Fruit fly (Drosophila melanogaster) whole organism, wandering third instar larva: ENCODE measurements around the gene Lrrk.

Source experiments
- Abd-B ChIP-seq: fragments of >200 bp; optimal IDR thresholded peaks from 2 replicates; lab custom pipeline; 2017; ENCODE audit warnings: missing biosample characterization, missing genetic modification characterization
- CG32264 ChIP-seq: fragments of 200-800 bp; sonication (Bioruptor generic); optimal IDR thresholded peaks from 2 replicates; lab custom pipeline; 2016; ENCODE audit warnings: missing biosample characterization, missing genetic modification characterization
- CrebA ChIP-seq: fragments of 200-800 bp; sonication (Bioruptor generic); optimal IDR thresholded peaks from 2 replicates; lab custom pipeline; 2016; ENCODE audit warnings: missing biosample characterization, mild to moderate bottlenecking, missing genetic modification characterization, borderline replicate concordance
- Dfd ChIP-seq: fragments of >200 bp; optimal IDR thresholded peaks from 2 replicates; lab custom pipeline; 2017; ENCODE audit warnings: missing biosample characterization, missing genetic modification characterization
- Dif ChIP-seq: fragments of 200-275, 200-300 bp; sonication (Bioruptor generic); optimal IDR thresholded peaks from 2 replicates; lab custom pipeline; 2018; ENCODE audit warnings: missing biosample characterization, missing genetic modification characterization; ENCODE audit not compliant: partially characterized antibody
- GATAd ChIP-seq: sonication (Bioruptor generic); optimal IDR thresholded peaks from 2 replicates; lab custom pipeline; 2016; ENCODE audit warnings: missing biosample characterization, missing genetic modification characterization
- HLH106 ChIP-seq: fragments of 200-800 bp; optimal IDR thresholded peaks from 3 replicates; lab custom pipeline; 2019; ENCODE audit warnings: missing biosample characterization, mild to moderate bottlenecking, missing genetic modification characterization, moderate library complexity
- Hr78 ChIP-seq: fragments of >200 bp; optimal IDR thresholded peaks from 2 replicates; lab custom pipeline; 2017; ENCODE audit warnings: missing biosample characterization, missing genetic modification characterization
- Hr83 ChIP-seq: fragments of 200-300 bp; sonication (Bioruptor generic); optimal IDR thresholded peaks from 2 replicates; lab custom pipeline; 2016; ENCODE audit warnings: missing biosample characterization, mild to moderate bottlenecking, missing genetic modification characterization, moderate library complexity; ENCODE audit not compliant: poor library complexity, severe bottlenecking
- Mio ChIP-seq: sonication (Bioruptor generic); optimal IDR thresholded peaks from 2 replicates; lab custom pipeline; 2016; ENCODE audit warnings: missing biosample characterization, missing genetic modification characterization
- Myc ChIP-seq: fragments of >200 bp; optimal IDR thresholded peaks from 2 replicates; lab custom pipeline; 2017
- N ChIP-seq: fragments of >200 bp; optimal IDR thresholded peaks from 2 replicates; lab custom pipeline; 2018; ENCODE audit warnings: missing biosample characterization, missing external identifiers, missing genetic modification characterization
- OdsH ChIP-seq: fragments of 200-800 bp; sonication (Bioruptor generic); optimal IDR thresholded peaks from 2 replicates; lab custom pipeline; 2016; ENCODE audit warnings: missing biosample characterization, mild to moderate bottlenecking, missing genetic modification characterization
- Rel ChIP-seq, 2 experiments: fragments of 200-800 bp; sonication (Bioruptor generic) in 1 of 2; optimal IDR thresholded peaks; 2 replicates in 1 of 2; 3 replicates in 1 of 2; lab custom pipeline; 2016 to 2019; ENCODE audit warnings: mild to moderate bottlenecking in 2 of 2, missing biosample characterization in 2 of 2, missing genetic modification characterization in 2 of 2, moderate library complexity in 1 of 2
- Sp1 ChIP-seq: fragments of 200-800 bp; sonication (Bioruptor generic); optimal IDR thresholded peaks from 3 replicates; lab custom pipeline; 2019; ENCODE audit warnings: missing biosample characterization, mild to moderate bottlenecking, missing genetic modification characterization, moderate library complexity
- Vsx2 ChIP-seq: fragments of 200-300, 225-300 bp; sonication (Bioruptor generic); optimal IDR thresholded peaks from 2 replicates; lab custom pipeline; 2018; ENCODE audit warnings: missing biosample characterization, missing genetic modification characterization; ENCODE audit not compliant: partially characterized antibody
- br ChIP-seq: fragments of 200-800 bp; sonication (Bioruptor generic); optimal IDR thresholded peaks from 2 replicates; lab custom pipeline; 2016; ENCODE audit warnings: missing biosample characterization, missing genetic modification characterization
- dl ChIP-seq, 2 experiments: fragments of 175-275, 200-275 bp in 1 of 2; fragments of 200-275 bp in 1 of 2; sonication (Bioruptor generic); optimal IDR thresholded peaks; lab custom pipeline; 2018; ENCODE audit warnings: mild to moderate bottlenecking in 2 of 2, missing biosample characterization in 2 of 2, missing genetic modification characterization in 2 of 2, moderate library complexity in 2 of 2; ENCODE audit not compliant: partially characterized antibody in 2 of 2, insufficient read depth in 1 of 2
- dmrt93B ChIP-seq: fragments of 200-800 bp; sonication (Bioruptor generic); optimal IDR thresholded peaks from 2 replicates; lab custom pipeline; 2018; ENCODE audit warnings: missing biosample characterization, mild to moderate bottlenecking, missing genetic modification characterization
- dsf ChIP-seq: sonication (Bioruptor generic); optimal IDR thresholded peaks from 2 replicates; lab custom pipeline; 2016; ENCODE audit warnings: missing biosample characterization, missing genetic modification characterization, borderline replicate concordance
- ey ChIP-seq: fragments of 200-800 bp; sonication (Bioruptor generic); optimal IDR thresholded peaks from 2 replicates; lab custom pipeline; 2016; ENCODE audit warnings: missing biosample characterization, missing genetic modification characterization
- foxo ChIP-seq, 2 experiments: fragments of 200-800 bp; sonication (Bioruptor generic); optimal IDR thresholded peaks; 2 replicates in 1 of 2; 3 replicates in 1 of 2; lab custom pipeline; 2016 to 2017; ENCODE audit warnings: missing biosample characterization in 2 of 2, missing genetic modification characterization in 2 of 2
- fru ChIP-seq: fragments of 200-800 bp; sonication (Bioruptor generic); optimal IDR thresholded peaks from 3 replicates; lab custom pipeline; 2016; ENCODE audit warnings: missing biosample characterization, mild to moderate bottlenecking, missing genetic modification characterization
- h ChIP-seq: fragments of 200-800 bp; sonication (Bioruptor generic); optimal IDR thresholded peaks from 3 replicates; lab custom pipeline; 2016; ENCODE audit warnings: missing biosample characterization, mild to moderate bottlenecking, missing genetic modification characterization
- jim ChIP-seq: fragments of 175-275, 200-325 bp; sonication (Bioruptor generic); optimal IDR thresholded peaks from 2 replicates; lab custom pipeline; 2016; ENCODE audit warnings: missing biosample characterization, mild to moderate bottlenecking, missing genetic modification characterization
- lola ChIP-seq: fragments of >200 bp; optimal IDR thresholded peaks from 2 replicates; lab custom pipeline; 2017; ENCODE audit warnings: missing biosample characterization, missing genetic modification characterization
- pan ChIP-seq: fragments of >200 bp; optimal IDR thresholded peaks from 2 replicates; lab custom pipeline; 2017
- psq ChIP-seq: fragments of 200-800 bp; sonication (Bioruptor generic); optimal IDR thresholded peaks from 3 replicates; lab custom pipeline; 2017; ENCODE audit warnings: missing biosample characterization, mild to moderate bottlenecking, missing genetic modification characterization, moderate library complexity
- rgr ChIP-seq: fragments of 200-800 bp; sonication (Bioruptor generic); optimal IDR thresholded peaks from 3 replicates; lab custom pipeline; 2016; ENCODE audit warnings: missing biosample characterization, mild to moderate bottlenecking, missing genetic modification characterization
- sage ChIP-seq: fragments of 200-800 bp; sonication (Bioruptor generic); optimal IDR thresholded peaks from 2 replicates; lab custom pipeline; 2016; ENCODE audit warnings: missing biosample characterization, mild to moderate bottlenecking, missing genetic modification characterization
- tai ChIP-seq: sonication (Bioruptor generic); optimal IDR thresholded peaks from 2 replicates; lab custom pipeline; 2016; ENCODE audit warnings: missing biosample characterization, missing genetic modification characterization
- usp ChIP-seq: fragments of >200 bp; optimal IDR thresholded peaks from 2 replicates; lab custom pipeline; 2017; ENCODE audit warnings: missing biosample characterization, missing genetic modification characterization
- woc ChIP-seq: sonication (Bioruptor generic); optimal IDR thresholded peaks from 2 replicates; lab custom pipeline; 2016; ENCODE audit warnings: missing biosample characterization, mild to moderate bottlenecking, missing genetic modification characterization

Lrrk gene

DNA sequence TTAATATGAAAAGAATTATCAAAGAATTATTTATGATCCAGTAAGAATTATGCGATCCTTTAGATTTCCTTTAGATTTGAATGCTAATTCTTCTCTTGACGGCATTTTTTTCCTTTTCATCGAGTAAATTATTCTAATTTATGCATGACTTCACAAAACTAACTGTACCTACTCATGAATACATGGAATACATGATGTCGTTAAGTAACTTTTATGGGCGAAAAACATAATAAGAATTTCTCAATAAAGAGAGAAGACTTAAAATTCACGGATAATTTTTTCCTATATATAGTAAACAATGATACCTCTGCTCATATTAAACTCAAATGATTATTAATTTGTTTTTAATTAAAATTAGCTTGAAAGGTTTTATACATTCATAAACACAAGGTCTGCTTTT, 39.4 kb upstream of the Lrrk start:
- TF ChIP-seq dsf (GFP tag; lab: Kevin White, UChicago) (no peak), Myc (lab: Kevin White, UChicago) (no peak), foxo (GFP tag; optimal IDR thresholded peaks at IDR 0.05; lab: Kevin White, UChicago) (no peak), Hr78 (GFP tag; lab: Kevin White, UChicago) (no peak), pan (no peak), OdsH (GFP tag; lab: Kevin White, UChicago) (no peak), GATAd (no peak), Rel (GFP tag; optimal IDR thresholded peaks at IDR 0.05; lab: Kevin White, UChicago) (no peak), Rel (tag; optimal IDR thresholded peaks at IDR 0.05; lab: Kevin White, UChicago) (no peak), woc (GFP tag; lab: Kevin White, UChicago) (no peak), HLH106 (tag; lab: Kevin White, UChicago) (no peak), Dfd (GFP tag; lab: Kevin White, UChicago) (no peak), usp (GFP tag; lab: Kevin White, UChicago) (no peak), jim (no peak), h (GFP tag; lab: Kevin White, UChicago) (no peak)

DNA sequence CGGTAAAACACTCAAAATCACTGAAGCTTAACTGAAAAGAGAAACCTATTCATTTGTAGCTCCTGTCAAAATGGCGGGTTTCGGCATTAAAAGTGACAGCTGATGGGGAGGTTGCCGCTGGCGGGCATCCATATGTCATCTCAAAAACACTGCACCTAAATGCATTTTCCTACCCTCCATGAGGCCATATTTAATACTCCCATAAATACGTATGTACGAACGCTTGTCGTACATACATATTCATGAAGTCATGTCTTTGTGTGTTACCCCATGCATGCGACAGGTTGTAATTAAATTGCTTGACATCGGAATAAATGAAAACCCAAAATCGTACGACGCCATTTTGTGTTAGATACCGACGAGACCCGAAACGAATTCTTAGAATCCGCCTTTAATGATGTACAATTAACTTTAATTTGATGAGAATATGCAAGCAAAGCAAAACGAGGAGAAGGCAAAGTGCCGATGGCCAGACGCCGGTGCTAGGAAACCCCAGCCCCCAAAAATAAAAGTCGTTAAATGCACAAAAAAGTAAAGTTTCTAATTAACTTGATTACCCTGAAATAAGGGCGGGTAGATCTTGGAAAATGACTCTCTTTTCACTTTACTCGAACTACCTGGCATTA, 38.8 kb upstream of the Lrrk start:
- TF ChIP-seq Mio (GFP tag; lab: Kevin White, UChicago) (no peak), Hr83 (no peak), h (GFP tag; lab: Kevin White, UChicago) (no peak), HLH106 (tag; lab: Kevin White, UChicago) (no peak), dsf (GFP tag; lab: Kevin White, UChicago) (no peak), woc (GFP tag; lab: Kevin White, UChicago) (no peak), dmrt93B (no peak)

DNA sequence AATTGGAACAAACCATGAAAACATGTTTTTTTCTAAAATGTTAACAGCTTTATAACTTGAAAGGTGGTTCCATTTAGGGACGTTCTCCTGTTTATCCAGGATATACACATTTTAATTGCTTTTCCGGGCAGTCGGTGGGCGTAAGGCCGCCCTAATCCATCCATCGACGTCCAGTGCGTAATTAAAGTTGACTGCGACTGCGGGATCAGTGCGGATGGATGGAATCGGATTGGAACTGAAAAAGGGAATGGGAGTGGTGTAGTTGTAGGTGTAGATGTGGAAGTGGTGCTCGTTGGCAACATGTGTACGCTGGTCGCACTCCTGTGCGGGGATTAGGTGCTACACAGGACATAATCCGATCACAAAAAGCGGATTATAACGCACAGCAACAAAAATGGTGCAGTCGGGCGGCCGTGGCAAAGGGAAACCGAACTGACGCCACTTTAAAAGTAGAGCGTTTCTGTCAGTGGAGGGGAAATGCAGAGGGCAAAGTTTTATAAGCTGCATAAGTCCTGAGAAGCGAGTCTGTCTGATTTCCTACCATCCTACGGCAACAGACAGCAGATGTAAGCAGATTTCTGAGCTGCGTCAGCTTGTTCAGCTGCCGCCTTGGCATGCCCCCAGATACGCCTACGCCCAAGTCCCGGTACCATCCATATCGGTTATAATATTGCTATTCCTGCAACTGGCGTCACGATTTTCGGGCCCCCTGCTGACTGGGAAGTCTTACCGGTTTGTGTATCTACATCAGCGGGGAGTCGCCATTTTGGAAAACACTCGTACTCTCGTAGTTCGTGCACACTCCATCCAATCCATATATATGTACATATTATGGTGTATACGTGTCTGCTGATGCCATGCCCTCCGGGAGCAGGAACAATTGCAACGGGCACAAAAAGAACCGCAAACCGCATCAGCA, 37.6 kb upstream of the Lrrk start:
- TF ChIP-seq HLH106 (tag; lab: Kevin White, UChicago), result no peak
- no peak for TF ChIP-seq OdsH (GFP tag; lab: Kevin White, UChicago)
- TF ChIP-seq rgr (GFP tag; lab: Kevin White, UChicago), result no peak
- TF ChIP-seq Abd-B, result no peak
- no peak for TF ChIP-seq Rel (GFP tag; optimal IDR thresholded peaks at IDR 0.05; lab: Kevin White, UChicago)
- no peak for TF ChIP-seq Rel (tag; optimal IDR thresholded peaks at IDR 0.05; lab: Kevin White, UChicago)
- no peak for TF ChIP-seq Sp1 (GFP tag; lab: Kevin White, UChicago)
- no peak for TF ChIP-seq tai (GFP tag; lab: Kevin White, UChicago)
- TF ChIP-seq N (GFP tag; lab: Kevin White, UChicago), result no peak
- no peak for TF ChIP-seq dsf (GFP tag; lab: Kevin White, UChicago)
- TF ChIP-seq dmrt93B, result no peak
- no peak for TF ChIP-seq pan
- TF ChIP-seq lola (GFP tag; lab: Kevin White, UChicago), result no peak
- no peak for TF ChIP-seq woc (GFP tag; lab: Kevin White, UChicago)

DNA sequence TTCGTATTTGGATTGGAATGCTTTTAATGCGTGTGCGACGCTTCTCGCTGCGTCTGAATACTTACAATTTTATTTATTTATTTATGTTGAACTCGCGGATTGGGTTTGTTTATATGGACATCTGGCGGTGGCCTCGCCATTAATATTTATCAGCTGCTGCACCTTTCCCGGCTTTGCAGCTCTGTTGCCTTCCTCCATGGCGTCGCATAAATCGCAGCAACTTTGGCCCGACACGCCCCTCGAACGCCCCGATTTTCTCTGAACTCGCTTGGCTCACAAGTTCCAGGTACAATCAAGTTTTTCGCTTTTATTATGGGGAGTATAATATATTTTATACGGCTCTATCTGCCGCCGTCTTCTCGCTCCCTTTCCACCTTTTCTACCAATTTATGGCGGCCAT, 35.2 kb upstream of the Lrrk start:
- no peak for TF ChIP-seq ey (GFP tag; lab: Kevin White, UChicago)
- TF ChIP-seq CG32264 (GFP tag; lab: Kevin White, UChicago), result no peak
- no peak for TF ChIP-seq OdsH (GFP tag; lab: Kevin White, UChicago)
- TF ChIP-seq Dif, result no peak
- TF ChIP-seq HLH106 (tag; lab: Kevin White, UChicago), result no peak
- no peak for TF ChIP-seq dl (GFP tag; optimal IDR thresholded peaks at IDR 0.05; lab: Kevin White, UChicago; ENCODE audit: insufficient read depth in 1 of 2, partially characterized antibody in 2 of 2)
- TF ChIP-seq fru (GFP tag; lab: Kevin White, UChicago), result no peak
- no peak for TF ChIP-seq pan
- no peak for TF ChIP-seq Myc (lab: Kevin White, UChicago)
- TF ChIP-seq CrebA (GFP tag; lab: Kevin White, UChicago), result no peak
- TF ChIP-seq Vsx2 (GFP tag; lab: Kevin White, UChicago), result no peak
- no peak for TF ChIP-seq Sp1 (GFP tag; lab: Kevin White, UChicago)
- TF ChIP-seq br (GFP tag; lab: Kevin White, UChicago), result no peak
- TF ChIP-seq sage (GFP tag; lab: Kevin White, UChicago), result no peak
- no peak for TF ChIP-seq Dfd (GFP tag; lab: Kevin White, UChicago)
- TF ChIP-seq psq (GFP tag; lab: Kevin White, UChicago), result no peak
- no peak for TF ChIP-seq N (GFP tag; lab: Kevin White, UChicago)
- TF ChIP-seq tai (GFP tag; lab: Kevin White, UChicago), result no peak
- TF ChIP-seq, all 38 proteins: peak for 0
